Fruit fly (Drosophila melanogaster) whole organism, embryonic: ENCODE data around the gene Bdp1.

Experiments used
- B-H1 ChIP-seq: fragments of 200-800 bp; sonication (Bioruptor generic); IDR thresholded peaks from 3 replicates; pipeline ENCODE4 v1.3.6; 2022; ENCODE audit warnings: missing biosample characterization, missing genetic modification characterization
- C15 ChIP-seq: fragments of 200-800 bp; sonication (Bioruptor generic); IDR thresholded peaks from 3 replicates; pipeline ENCODE4 v1.3.6; 2022; ENCODE audit warnings: missing biosample characterization, missing genetic modification characterization
- CG10431 ChIP-seq: fragments of 200-800 bp; sonication (Bioruptor generic); optimal IDR thresholded peaks from 3 replicates; lab custom pipeline; 2018; ENCODE audit warnings: missing biosample characterization, mild to moderate bottlenecking, missing genetic modification characterization
- CG13287 ChIP-seq: fragments of 200-800 bp; sonication (Bioruptor generic); IDR thresholded peaks from 2 replicates; pipeline ENCODE4 v1.3.6; 2022; ENCODE audit warnings: missing biosample characterization, missing genetic modification characterization; ENCODE audit not compliant: partially characterized antibody
- CG17186 ChIP-seq: fragments of 200-800 bp; sonication (Bioruptor generic); optimal IDR thresholded peaks from 3 replicates; lab custom pipeline; 2017; ENCODE audit warnings: missing biosample characterization, missing genetic modification reagents, missing genetic modification characterization
- CG18011 ChIP-seq: fragments of 200-800 bp; sonication (Bioruptor generic); optimal IDR thresholded peaks from 2 replicates; lab custom pipeline; 2017; ENCODE audit warnings: missing biosample characterization, missing genetic modification characterization, mild to moderate bottlenecking, moderate library complexity, missing genotype
- CG31365 ChIP-seq: fragments of 200-800 bp; sonication (Bioruptor generic); optimal IDR thresholded peaks from 2 replicates; lab custom pipeline; 2018; ENCODE audit warnings: missing biosample characterization, mild to moderate bottlenecking, missing genetic modification characterization
- CG32767 ChIP-seq: fragments of 200-800 bp; sonication (Bioruptor generic); IDR thresholded peaks from 2 replicates; pipeline ENCODE4 v1.3.6; 2022; ENCODE audit warnings: missing biosample characterization, missing genetic modification characterization
- CG34422 ChIP-seq: fragments of 200-800 bp; sonication (Bioruptor generic); IDR thresholded peaks from 3 replicates; pipeline ENCODE4 v1.3.6; 2022; ENCODE audit warnings: missing biosample characterization, missing genetic modification characterization
- CG7928 ChIP-seq: fragments of 200-800 bp; sonication (Bioruptor generic); optimal IDR thresholded peaks from 2 replicates; lab custom pipeline; 2017; ENCODE audit warnings: missing biosample characterization, mild to moderate bottlenecking, missing genetic modification characterization
- CG9437 ChIP-seq: fragments of 200-800 bp; sonication (Bioruptor generic); optimal IDR thresholded peaks from 2 replicates; lab custom pipeline; 2018; ENCODE audit warnings: missing biosample characterization, mild to moderate bottlenecking, missing genetic modification characterization
- CG9876 ChIP-seq: fragments of 200-800 bp; sonication (Bioruptor generic); optimal IDR thresholded peaks from 2 replicates; lab custom pipeline; 2016; ENCODE audit warnings: missing biosample characterization, missing genetic modification characterization
- CTCF ChIP-seq: fragments of 200-800 bp; sonication (Bioruptor generic); optimal IDR thresholded peaks from 2 replicates; lab custom pipeline; 2017; ENCODE audit warnings: missing biosample characterization, mild to moderate bottlenecking, missing genetic modification characterization, moderate library complexity
- D ChIP-seq, 2 experiments: fragments of 200-800 bp in 1 of 2; fragments of >200 bp in 1 of 2; sonication (Bioruptor generic) in 1 of 2; optimal IDR thresholded peaks; 2 replicates in 1 of 2; 3 replicates in 1 of 2; lab custom pipeline; 2017; ENCODE audit warnings: mild to moderate bottlenecking in 1 of 2, missing biosample characterization in 1 of 2, missing genetic modification characterization in 1 of 2, missing genetic modification reagents in 1 of 2
- D19A ChIP-seq: fragments of 200-800 bp; optimal IDR thresholded peaks from 3 replicates; lab custom pipeline; 2019; ENCODE audit warnings: missing biosample characterization, mild to moderate bottlenecking, missing genetic modification characterization, moderate library complexity
- Dfd ChIP-seq, 2 experiments: fragments of >200 bp; optimal IDR thresholded peaks; 2 replicates each; lab custom pipeline; 2017; ENCODE audit warnings: missing biosample characterization in 2 of 2, missing genetic modification characterization in 2 of 2
- Ets65A ChIP-seq: fragments of 200-800 bp; sonication (Bioruptor generic); peaks from one replicate; lab custom pipeline; 2016; ENCODE audit warnings: missing biosample characterization, missing genetic modification characterization
- H15 ChIP-seq: fragments of 200-800 bp; sonication (Bioruptor generic); IDR thresholded peaks from 3 replicates; pipeline ENCODE4 v1.3.6; 2022; ENCODE audit warnings: missing biosample characterization, missing genetic modification characterization
- HLH54F ChIP-seq: fragments of 200-800 bp; sonication (Bioruptor generic); optimal IDR thresholded peaks from 3 replicates; lab custom pipeline; 2016; ENCODE audit warnings: missing biosample characterization, missing genetic modification characterization
- Hsf ChIP-seq: fragments of 200-800 bp; sonication (Bioruptor generic); optimal IDR thresholded peaks from 3 replicates; lab custom pipeline; 2016; ENCODE audit warnings: missing biosample characterization, missing genetic modification characterization
- MBD-R2 ChIP-seq: fragments of 200-800 bp; sonication (Bioruptor generic); IDR thresholded peaks from 2 replicates; pipeline ENCODE4 v1.3.6; 2022; ENCODE audit warnings: missing biosample characterization, missing genetic modification characterization
- Myb ChIP-seq: fragments of 200-800 bp; sonication (Bioruptor generic); optimal IDR thresholded peaks from 2 replicates; lab custom pipeline; 2016; ENCODE audit warnings: missing biosample characterization, missing genetic modification characterization
- Trl ChIP-seq, 3 experiments: fragments of >200 bp in 2 of 3; fragments of 200-800 bp in 1 of 3; sonication (Bioruptor generic) in 1 of 3; optimal IDR thresholded peaks; 2 replicates in 1 of 3; 3 replicates in 2 of 3; lab custom pipeline; 2016 to 2017; ENCODE audit warnings: missing biosample characterization in 1 of 3, missing genetic modification characterization in 1 of 3
- abd-A ChIP-seq: fragments of 200-800 bp; sonication (Bioruptor generic); optimal IDR thresholded peaks from 3 replicates; lab custom pipeline; 2019; ENCODE audit warnings: missing biosample characterization, mild to moderate bottlenecking, missing genetic modification characterization, moderate library complexity
- amos ChIP-seq: fragments of 200-800 bp; sonication (Bioruptor generic); IDR thresholded peaks from 2 replicates; pipeline ENCODE4 v1.3.6; 2022; ENCODE audit warnings: missing biosample characterization, missing genetic modification characterization; ENCODE audit not compliant: partially characterized antibody
- cg ChIP-seq: fragments of 200-800 bp; sonication (Bioruptor generic); optimal IDR thresholded peaks from 3 replicates; lab custom pipeline; 2019; ENCODE audit warnings: missing biosample characterization, mild to moderate bottlenecking, missing genetic modification characterization, moderate library complexity
- chinmo ChIP-seq: fragments of 200-800 bp; sonication (Bioruptor generic); IDR thresholded peaks from 4 replicates; pipeline ENCODE4 v1.3.6; 2022; ENCODE audit warnings: missing biosample characterization, missing genetic modification characterization; ENCODE audit not compliant: partially characterized antibody
- crp ChIP-seq, 2 experiments: fragments of 200-800 bp; sonication (Bioruptor generic); optimal IDR thresholded peaks; 2 replicates in 1 of 2; 3 replicates in 1 of 2; lab custom pipeline; 2017; ENCODE audit warnings: missing biosample characterization in 2 of 2, missing genetic modification characterization in 2 of 2, mild to moderate bottlenecking in 1 of 2, moderate library complexity in 1 of 2
- en ChIP-seq: fragments of 200-800 bp; sonication (Bioruptor generic); optimal IDR thresholded peaks from 2 replicates; lab custom pipeline; 2016; ENCODE audit warnings: missing biosample characterization, missing genetic modification characterization
- exex ChIP-seq: fragments of 200-800 bp; sonication (Bioruptor generic); optimal IDR thresholded peaks from 4 replicates; lab custom pipeline; 2018; ENCODE audit warnings: missing biosample characterization, mild to moderate bottlenecking, missing genetic modification characterization, moderate library complexity
- ftz-f1 ChIP-seq: fragments of 200-800 bp; sonication (Bioruptor generic); optimal IDR thresholded peaks from 2 replicates; lab custom pipeline; 2016; ENCODE audit warnings: missing biosample characterization, missing genetic modification characterization
- gsb-n ChIP-seq: fragments of 200-800 bp; sonication (Bioruptor generic); optimal IDR thresholded peaks from 3 replicates; lab custom pipeline; 2018; ENCODE audit warnings: missing biosample characterization, mild to moderate bottlenecking, missing genetic modification characterization
- klu ChIP-seq: fragments of 200-800 bp; sonication (Bioruptor generic); IDR thresholded peaks from 2 replicates; pipeline ENCODE4 v1.3.6; 2022; ENCODE audit warnings: missing biosample characterization, missing genetic modification characterization
- maf-S ChIP-seq: fragments of 200-800 bp; sonication (Bioruptor generic); optimal IDR thresholded peaks from 2 replicates; lab custom pipeline; 2016; ENCODE audit warnings: missing biosample characterization, missing genetic modification characterization
- oc ChIP-seq: fragments of 200-800 bp; sonication (Bioruptor generic); optimal IDR thresholded peaks from 2 replicates; lab custom pipeline; 2018; ENCODE audit warnings: missing biosample characterization, mild to moderate bottlenecking, missing genetic modification characterization, moderate library complexity
- pita ChIP-seq: fragments of 200-800 bp; sonication (Bioruptor generic); optimal IDR thresholded peaks from 2 replicates; lab custom pipeline; 2017; ENCODE audit warnings: missing biosample characterization, mild to moderate bottlenecking, missing genetic modification characterization
- pzg ChIP-seq: fragments of 200-800 bp; sonication (Bioruptor generic); optimal IDR thresholded peaks from 3 replicates; lab custom pipeline; 2018; ENCODE audit warnings: missing biosample characterization, mild to moderate bottlenecking, missing genetic modification characterization, moderate library complexity
- repo ChIP-seq: fragments of 200-800 bp; sonication (Bioruptor generic); optimal IDR thresholded peaks from 2 replicates; lab custom pipeline; 2016; ENCODE audit warnings: missing biosample characterization, missing genetic modification characterization
- sna ChIP-seq: fragments of 200-800 bp; sonication (Bioruptor generic); IDR thresholded peaks from 2 replicates; pipeline ENCODE4 v1.3.6; 2022; ENCODE audit warnings: missing biosample characterization, missing genetic modification characterization; ENCODE audit not compliant: partially characterized antibody
- tin ChIP-seq: fragments of 200-800 bp; sonication (Bioruptor generic); optimal IDR thresholded peaks from 3 replicates; lab custom pipeline; 2016; ENCODE audit warnings: missing biosample characterization, missing genetic modification characterization

Bdp1 gene

DNA sequence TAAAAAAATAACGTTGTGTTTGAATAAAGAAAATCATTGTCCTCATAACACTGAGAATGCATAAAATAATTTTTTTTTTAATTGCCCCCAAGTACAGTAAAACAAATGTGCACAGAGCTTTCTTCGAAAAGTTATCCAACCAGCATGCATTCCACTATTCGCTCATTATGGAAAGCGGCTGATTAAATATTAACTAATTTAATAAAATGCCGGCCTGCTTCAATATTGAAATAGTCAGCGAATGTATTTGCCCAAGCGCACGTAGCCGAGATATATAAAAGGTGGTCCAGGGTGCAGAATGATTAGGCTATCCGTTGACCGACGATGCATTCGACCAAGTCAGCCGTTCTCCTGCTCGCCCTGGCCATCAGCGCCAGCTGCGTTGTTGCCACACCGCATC lies 26.2 kb downstream of the Bdp1 start, which contains the start of gene CG16826:
Gene CG16826, plus strand, starts transcription at position 301 of the 400 bp plus-strand sequence.
- no peak for TF ChIP-seq oc
- TF ChIP-seq MBD-R2 (GFP tag; lab: Robert Waterston, UW): no peak
- TF ChIP-seq en (GFP tag; lab: Kevin White, UChicago): no peak
- TF ChIP-seq CG7928: no peak
- no peak for TF ChIP-seq B-H1
- TF ChIP-seq CG10431 (GFP tag; lab: Kevin White, UChicago): no peak
- TF ChIP-seq Dfd (GFP tag; optimal IDR thresholded peaks at IDR 0.05; lab: Kevin White, UChicago): no peak
- no peak for TF ChIP-seq H15 (GFP tag; lab: Robert Waterston, UW)
- no peak for TF ChIP-seq Hsf (GFP tag; lab: Kevin White, UChicago)
- TF ChIP-seq repo: no peak
- no peak for TF ChIP-seq D19A (tag; lab: Kevin White, UChicago)
- TF ChIP-seq tin (GFP tag; lab: Kevin White, UChicago): no peak
- TF ChIP-seq, all 482 proteins: peak for 0

DNA sequence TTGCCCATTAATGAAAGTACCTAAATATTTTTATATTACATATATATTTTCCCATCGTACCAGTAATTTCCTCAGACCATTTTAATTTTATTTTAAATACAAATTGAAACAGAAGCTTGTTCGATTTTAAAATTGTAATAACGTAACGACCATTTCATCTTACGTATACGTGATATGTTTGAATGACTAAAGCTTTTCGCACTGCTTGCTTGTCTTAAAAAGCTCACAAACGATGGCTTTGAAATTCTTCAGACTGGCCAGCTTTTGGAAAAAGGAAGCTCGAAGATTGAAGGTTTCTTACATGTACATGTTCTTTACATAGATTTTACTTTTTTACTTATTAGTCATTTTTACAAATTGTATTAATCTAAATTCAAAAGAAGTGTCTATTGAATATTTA lies 41.0 kb downstream of the Bdp1 start:
- TF ChIP-seq CG9437 (GFP tag; lab: Kevin White, UChicago) (peak; percentile 99), ftz-f1 (GFP tag; lab: Kevin White, UChicago) (peak; percentile 13), pzg (GFP tag; lab: Kevin White, UChicago) (no peak), exex (tag; lab: Kevin White, UChicago) (no peak), CG31365 (tag; lab: Kevin White, UChicago) (peak; percentile 73), CTCF (GFP tag; lab: Kevin White, UChicago) (peak; percentile 57), CG13287 (peak; percentile 33; the same call in 1 of the 2 replicates), klu (no peak), CG9876 (GFP tag; lab: Kevin White, UChicago) (no peak), CG17186 (no peak), Myb (GFP tag; lab: Kevin White, UChicago) (peak; percentile 80), amos (peak; percentile 28; the same call in 1 of the 2 replicates)

DNA sequence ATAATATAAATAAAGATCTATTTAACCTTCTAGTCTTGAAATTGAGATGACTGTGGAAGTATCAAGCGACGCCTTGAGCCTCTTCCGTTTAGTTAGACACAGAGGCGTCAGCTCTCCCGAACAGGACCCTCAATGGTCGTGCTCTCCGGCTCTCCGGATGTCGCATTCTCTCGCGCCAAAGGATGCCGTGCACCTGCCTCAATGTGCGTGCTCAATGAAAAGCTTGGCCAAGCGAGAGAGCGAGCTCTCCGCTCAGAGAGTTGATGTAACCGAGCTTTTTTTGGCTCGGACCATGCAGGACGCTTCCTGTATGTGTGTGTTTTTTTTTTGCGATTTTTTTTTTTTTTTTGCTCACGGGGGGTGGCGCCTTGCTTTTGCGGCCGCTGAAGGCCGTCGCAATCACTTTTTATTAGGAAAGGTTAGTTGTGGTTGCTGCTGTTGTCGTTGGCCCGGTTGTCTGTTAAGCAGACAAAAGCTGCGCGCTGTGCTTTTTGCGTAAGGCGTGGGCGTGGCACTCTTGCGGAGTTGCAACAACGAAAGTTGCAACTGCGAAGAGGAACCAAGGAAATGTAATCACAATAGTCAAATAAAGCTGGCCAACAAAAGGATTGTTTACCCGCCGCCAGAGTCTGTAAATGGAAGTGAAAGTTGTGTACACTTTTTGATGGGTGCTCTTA lies 41.7 kb downstream of the Bdp1 start:
- TF ChIP-seq Trl (optimal IDR thresholded peaks at IDR 0.05; lab: Kevin White, UChicago): peak; percentile 42 to 68
- TF ChIP-seq Trl (GFP tag; optimal IDR thresholded peaks at IDR 0.05; lab: Kevin White, UChicago): no peak
- 0 out of 4 replicates have a peak, but pooled peaks have one; percentile 23 for TF ChIP-seq chinmo
- TF ChIP-seq CG34422 (GFP tag; lab: Robert Waterston, UW): peak; percentile 56; the same call in 1 of the 3 replicates
- no peak for TF ChIP-seq D (optimal IDR thresholded peaks at IDR 0.05; lab: Kevin White, UChicago)
- TF ChIP-seq D (GFP tag; optimal IDR thresholded peaks at IDR 0.05; lab: Kevin White, UChicago): no peak
- TF ChIP-seq klu: no peak
- peak; percentile 71 for TF ChIP-seq Ets65A (GFP tag; lab: Kevin White, UChicago)
- peak; percentile 94 for TF ChIP-seq CG18011 (GFP tag; lab: Kevin White, UChicago)

DNA sequence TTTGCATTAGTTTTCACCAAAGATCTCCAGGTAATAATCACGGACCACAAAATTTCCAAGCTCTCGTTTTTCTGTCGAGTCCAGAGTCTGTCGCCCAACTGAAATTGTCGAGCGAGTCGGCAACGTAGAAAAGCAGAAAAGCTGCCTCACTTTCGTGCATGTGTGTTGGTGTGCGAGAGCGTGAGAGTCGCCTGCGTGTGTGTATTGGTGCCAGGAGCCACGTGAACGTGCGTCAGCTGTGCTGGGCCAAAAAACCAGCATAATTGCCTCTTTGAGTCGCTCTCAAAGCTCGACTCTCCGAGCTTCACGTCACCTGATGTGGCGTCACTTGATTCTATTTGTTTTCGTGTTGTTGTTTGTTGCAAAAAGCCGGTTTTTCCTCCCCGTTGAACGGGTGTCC lies 42.7 kb downstream of the Bdp1 start, which contains the start of gene hbt:
Gene hbt, minus strand, starts transcription at position 101 of the 400 bp plus-strand sequence.
- no peak for TF ChIP-seq pita
- no peak for TF ChIP-seq gsb-n (tag; lab: Kevin White, UChicago)
- TF ChIP-seq HLH54F: no peak
- no peak for TF ChIP-seq maf-S
- peak; percentile 46 for TF ChIP-seq cg (GFP tag; lab: Kevin White, UChicago)
- TF ChIP-seq sna (GFP tag; lab: Robert Waterston, UW): peak; percentile 26; the same call in 1 of the 2 replicates
- peak; percentile 27 for TF ChIP-seq abd-A
- TF ChIP-seq crp (GFP tag; optimal IDR thresholded peaks at IDR 0.05; lab: Kevin White, UChicago): peak in 1 of 2 experiments; percentile 29
- peak; percentile 24 to 54 for TF ChIP-seq Trl (optimal IDR thresholded peaks at IDR 0.05; lab: Kevin White, UChicago)
- no peak for TF ChIP-seq Trl (GFP tag; optimal IDR thresholded peaks at IDR 0.05; lab: Kevin White, UChicago)
- TF ChIP-seq C15 (GFP tag; lab: Robert Waterston, UW): no peak
- TF ChIP-seq CG32767 (GFP tag; lab: Robert Waterston, UW): no peak
